Worm (Caenorhabditis elegans) whole organism, late embryonic: Measurements from ENCODE around the gene Y53C12B.7.

ENCODE experiments used
- elt-2 ChIP-seq: sonication (generic microtip); optimal IDR thresholded peaks from 2 replicates; lab custom pipeline; 2016; ENCODE audit warnings: missing genetic modification reagents, missing genetic modification characterization, missing compliant biosample characterization
- hlh-13 ChIP-seq: fragments of 200-800 bp; sonication (Bioruptor generic); optimal IDR thresholded peaks from 2 replicates; lab custom pipeline; 2018; ENCODE audit warnings: mild to moderate bottlenecking, missing genetic modification characterization, missing compliant biosample characterization
- hlh-30 ChIP-seq: sonication (generic microtip); optimal IDR thresholded peaks from 2 replicates; lab custom pipeline; 2017; ENCODE audit warnings: antibody characterized with exemption, missing genetic modification characterization, missing compliant biosample characterization; ENCODE audit not compliant: insufficient read depth
- nfya-1 ChIP-seq: sonication (generic microtip); optimal IDR thresholded peaks from 2 replicates; lab custom pipeline; 2017; ENCODE audit warnings: missing genetic modification characterization, mild to moderate bottlenecking, missing compliant biosample characterization, antibody characterized with exemption, moderate library complexity
- nhr-11 ChIP-seq: fragments of 150-350 bp; optimal IDR thresholded peaks from 2 replicates; lab custom pipeline; 2014; ENCODE audit warnings: missing biosample characterization, missing genetic modification characterization
- npax-4 ChIP-seq: sonication (generic microtip); optimal IDR thresholded peaks from 2 replicates; lab custom pipeline; 2016; ENCODE audit warnings: missing genetic modification characterization, missing compliant biosample characterization
- pax-1 ChIP-seq: fragments of 150-350 bp; optimal IDR thresholded peaks from 2 replicates; lab custom pipeline; 2014; ENCODE audit warnings: missing biosample characterization, missing genetic modification characterization
- pqm-1 ChIP-seq: sonication (generic microtip); optimal IDR thresholded peaks from 2 replicates; lab custom pipeline; 2016; ENCODE audit warnings: missing genetic modification characterization, missing compliant biosample characterization
- sdc-2 ChIP-seq: sonication (generic microtip); optimal IDR thresholded peaks from 2 replicates; lab custom pipeline; 2016; ENCODE audit warnings: missing genotype, missing genetic modification characterization, missing compliant biosample characterization
- unc-55 ChIP-seq: sonication (generic microtip); optimal IDR thresholded peaks from 2 replicates; lab custom pipeline; 2017; ENCODE audit warnings: missing biosample characterization, missing genetic modification reagents, missing genetic modification characterization

DNA sequence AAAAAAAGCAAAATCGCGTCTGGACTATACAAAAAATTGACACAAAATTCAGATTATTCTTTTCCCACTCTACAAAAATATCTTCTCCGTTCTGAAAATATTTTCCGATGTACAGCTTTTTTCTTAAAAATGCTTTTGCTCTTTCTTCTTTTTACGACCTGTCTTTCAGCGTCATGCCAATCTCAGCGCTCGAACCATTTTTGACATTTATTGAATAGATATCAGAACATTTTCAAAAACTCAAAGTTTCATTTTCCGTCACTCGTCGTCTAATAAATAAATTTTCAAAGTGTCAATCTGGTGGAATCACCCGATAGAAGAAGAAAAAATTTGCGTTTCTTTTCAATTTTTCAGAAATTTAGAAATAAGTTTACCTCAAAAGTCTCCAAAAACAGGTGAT, 11.6 kb downstream of the Y53C12B.7 start:
- no peak for TF ChIP-seq elt-2 (tag; lab: Kevin White, UChicago)
- TF ChIP-seq unc-55 (GFP tag; lab: Kevin White, UChicago), result no peak
- TF ChIP-seq nfya-1 (tag; lab: Kevin White, UChicago), result no peak
- TF ChIP-seq npax-4, result no peak
- no peak for TF ChIP-seq pqm-1 (tag; lab: Kevin White, UChicago)
- TF ChIP-seq hlh-30, result no peak
- no peak for TF ChIP-seq pax-1 (tag; lab: Kevin White, UChicago)
- TF ChIP-seq nhr-11 (tag; lab: Kevin White, UChicago), result no peak
- TF ChIP-seq sdc-2 (tag; lab: Kevin White, UChicago), result no peak
- no peak for TF ChIP-seq hlh-13 (GFP tag; lab: Kevin White, UChicago)
